Fruit fly (Drosophila melanogaster): ENCODE measurements around the gene Pex19.
A peak's percentile ranks its signal among the peaks of the same experiment; 100 is the strongest.

Gene Pex19

DNA sequence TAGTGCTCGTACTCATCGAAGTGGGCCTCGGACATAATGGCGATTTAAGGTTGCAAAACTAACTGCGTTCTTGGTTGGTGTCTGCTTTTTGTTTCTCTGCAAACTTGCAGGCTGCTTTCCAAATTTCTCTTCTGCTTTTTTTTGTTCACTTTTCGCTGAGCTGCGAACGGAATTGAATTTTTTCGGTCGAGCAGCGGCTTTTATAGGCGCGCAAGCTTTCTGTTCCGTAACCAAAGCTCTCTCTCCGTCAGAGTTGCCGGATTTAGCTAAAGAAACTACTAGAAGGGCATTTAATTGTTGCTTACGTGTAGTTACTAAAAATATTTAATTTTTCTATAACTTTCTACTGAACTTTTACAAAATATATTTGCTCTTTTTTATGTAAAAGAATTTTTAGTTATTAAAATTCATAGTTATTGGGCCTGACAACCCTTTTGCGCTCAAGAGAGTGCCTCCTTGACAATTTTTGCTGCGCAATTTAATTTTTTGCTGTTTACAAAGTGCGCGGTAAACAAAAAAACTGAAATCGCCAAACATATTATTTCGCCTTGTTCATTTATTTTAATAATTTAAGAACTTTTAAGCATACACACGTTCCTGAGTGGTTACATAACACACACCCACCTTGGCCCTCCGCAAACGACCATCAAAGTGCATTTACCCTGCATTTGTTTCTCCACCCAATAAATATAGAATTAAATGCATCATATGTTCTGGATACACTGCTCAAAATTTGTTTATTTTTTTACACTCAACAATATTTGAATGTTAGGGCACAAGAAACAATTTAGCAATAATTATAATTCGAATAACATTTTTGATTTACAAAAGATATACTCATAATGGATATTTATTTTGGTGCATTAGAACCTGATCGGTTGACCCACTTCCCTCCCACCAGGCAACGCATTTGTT, 45.4 kb upstream of the Pex19 start, which contains the start of gene CG6770 (continued):
- TF ChIP-seq oc (tag; optimal IDR thresholded peaks at IDR 0.05) = peak; percentile 41
- TF ChIP-seq CG31388 (GFP tag; optimal IDR thresholded peaks at IDR 0.05) = peak; percentile 14
- 0 out of 3 replicates have a peak, but pooled peaks have one; percentile 19 for TF ChIP-seq mld (GFP tag; IDR thresholded peaks at IDR 0.05; ENCODE audit: partially characterized antibody)
- TF ChIP-seq TFAM (GFP tag; optimal IDR thresholded peaks at IDR 0.05) = no peak
- TF ChIP-seq dm (GFP tag; optimal IDR thresholded peaks at IDR 0.05) = no peak
- no peak for TF ChIP-seq luna (GFP tag; optimal IDR thresholded peaks at IDR 0.05)
- peak; percentile 61; the same call in 1 of the 2 replicates for TF ChIP-seq MBD-R2 (GFP tag; IDR thresholded peaks at IDR 0.05)
- TF ChIP-seq onecut (GFP tag; IDR thresholded peaks at IDR 0.05) = peak; percentile 70
- TF ChIP-seq klu (GFP tag; IDR thresholded peaks at IDR 0.05) = peak; percentile 68
- peak; percentile 54; the same call in 1 of the 2 replicates for TF ChIP-seq tna (GFP tag; IDR thresholded peaks at IDR 0.05; ENCODE audit: partially characterized antibody)
- TF ChIP-seq CG12219 (GFP tag; optimal IDR thresholded peaks at IDR 0.05) = peak; percentile 58
- no peak for TF ChIP-seq Sin3A (optimal IDR thresholded peaks at IDR 0.05)
- peak; percentile 52; the same call in 1 of the 3 replicates for TF ChIP-seq otp (GFP tag; IDR thresholded peaks at IDR 0.05)
- peak; percentile 67 for TF ChIP-seq Nf-YB (GFP tag; optimal IDR thresholded peaks at IDR 0.05)
- TF ChIP-seq CG17802 (tag; optimal IDR thresholded peaks at IDR 0.05) = no peak
- TF ChIP-seq crol (GFP tag; IDR thresholded peaks at IDR 0.05) = peak; percentile 22; the same call in 1 of the 2 replicates
- peak; percentile 80 for TF ChIP-seq CG12391 (tag; optimal IDR thresholded peaks at IDR 0.05)
- no peak for TF ChIP-seq CG6254 (GFP tag; optimal IDR thresholded peaks at IDR 0.05)
- TF ChIP-seq CG3838 (GFP tag; optimal IDR thresholded peaks at IDR 0.05) = peak; percentile 56
- TF ChIP-seq HLH54F (GFP tag; optimal IDR thresholded peaks at IDR 0.05) = peak; percentile 39
- peak; percentile 57 for TF ChIP-seq CG5245 (GFP tag; optimal IDR thresholded peaks at IDR 0.05)
- TF ChIP-seq CG15601 (tag; optimal IDR thresholded peaks at IDR 0.05) = peak; percentile 64
- no peak; the same call in 1 of the 2 replicates for TF ChIP-seq CG6272 (GFP tag; IDR thresholded peaks at IDR 0.05)
- peak; percentile 79 for TF ChIP-seq Awh (GFP tag; IDR thresholded peaks at IDR 0.05)
- TF ChIP-seq fd96Cb (tag; optimal IDR thresholded peaks at IDR 0.05) = peak; percentile 51
- TF ChIP-seq sens-2 (GFP tag; IDR thresholded peaks at IDR 0.05) = peak; percentile 53
- peak; percentile 73 for TF ChIP-seq esg (GFP tag; conservative IDR thresholded peaks at IDR 0.05)
- TF ChIP-seq CG11398 (GFP tag; optimal IDR thresholded peaks at IDR 0.05) = peak; percentile 20
- TF ChIP-seq CG11456 (GFP tag; IDR thresholded peaks at IDR 0.05) = peak; percentile 77; the same call in 2 of the 3 replicates
- no peak for TF ChIP-seq sima (GFP tag; optimal IDR thresholded peaks at IDR 0.05)
- TF ChIP-seq inv (GFP tag; IDR thresholded peaks at IDR 0.05; ENCODE audit: partially characterized antibody) = no peak
- TF ChIP-seq Sry-β (GFP tag; optimal IDR thresholded peaks at IDR 0.05) = peak; percentile 76
- no peak for TF ChIP-seq GATAe (GFP tag; conservative IDR thresholded peaks at IDR 0.05)
- TF ChIP-seq CG7357 (GFP tag; IDR thresholded peaks at IDR 0.05) = peak; percentile 42; the same call in 1 of the 3 replicates
- TF ChIP-seq tio (GFP tag; optimal IDR thresholded peaks at IDR 0.05) = peak; percentile 64
- TF ChIP-seq stc (GFP tag; IDR thresholded peaks at IDR 0.05) = peak; percentile 89
- peak; percentile 79 for TF ChIP-seq Sox102F (GFP tag; optimal IDR thresholded peaks at IDR 0.05)
- no peak for TF ChIP-seq NK7.1 (GFP tag; optimal IDR thresholded peaks at IDR 0.05)
- TF ChIP-seq pnt (GFP tag; optimal IDR thresholded peaks at IDR 0.05) = no peak
- no peak for TF ChIP-seq CG10565 (GFP tag; optimal IDR thresholded peaks at IDR 0.05)
- peak; percentile 43 for TF ChIP-seq Chrac-16 (GFP tag; optimal IDR thresholded peaks at IDR 0.05)
- peak; percentile 70 for TF ChIP-seq CG4730 (GFP tag; IDR thresholded peaks at IDR 0.05)
- TF ChIP-seq Aef1 (GFP tag; IDR thresholded peaks at IDR 0.05) = peak; percentile 74
- peak; percentile 46 to 83 for TF ChIP-seq Hr51 (GFP tag; optimal IDR thresholded peaks at IDR 0.05)
- TF ChIP-seq ranshi (GFP tag; IDR thresholded peaks at IDR 0.05) = peak; percentile 88
- peak; percentile 63 for TF ChIP-seq gcm (GFP tag; optimal IDR thresholded peaks at IDR 0.05)
- peak; percentile 55 for TF ChIP-seq Bteb2 (GFP tag; optimal IDR thresholded peaks at IDR 0.05)
- TF ChIP-seq slou (GFP tag; optimal IDR thresholded peaks at IDR 0.05) = no peak
- TF ChIP-seq zen (tag; optimal IDR thresholded peaks at IDR 0.05) = peak; percentile 27

Data from whole organism, embryonic.